Fruit fly (Drosophila melanogaster): ENCODE results near the gene CG2924.

DNA sequence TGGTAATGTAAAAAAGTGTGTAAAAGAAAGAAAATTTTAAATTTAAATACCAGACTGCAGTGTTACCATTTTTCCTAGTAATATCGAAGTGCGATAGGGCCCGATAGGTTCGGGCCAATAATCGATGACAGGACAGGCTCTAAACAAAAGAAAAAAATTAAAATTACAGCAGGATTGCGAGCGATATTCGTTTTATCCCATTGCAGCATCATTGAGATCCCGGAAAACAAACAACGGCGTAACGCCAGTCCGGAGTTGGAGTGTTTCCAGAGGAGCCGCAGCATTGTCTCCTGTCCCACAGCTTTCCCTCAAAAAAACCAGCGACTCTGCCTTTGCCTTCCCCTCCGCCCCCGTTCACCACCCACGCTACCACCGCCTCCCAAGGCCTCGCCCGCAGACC lies 45.4 kb downstream of the CG2924 start, which contains the start of gene pcx:
- TF ChIP-seq EcR (GFP tag; optimal IDR thresholded peaks at IDR 0.05) (no peak), D1 (tag; optimal IDR thresholded peaks at IDR 0.05) (no peak), CG8301 (tag; optimal IDR thresholded peaks at IDR 0.05) (no peak)
